Worm (Caenorhabditis elegans): ENCODE results near the gene fipr-12.

fipr-12 gene

DNA sequence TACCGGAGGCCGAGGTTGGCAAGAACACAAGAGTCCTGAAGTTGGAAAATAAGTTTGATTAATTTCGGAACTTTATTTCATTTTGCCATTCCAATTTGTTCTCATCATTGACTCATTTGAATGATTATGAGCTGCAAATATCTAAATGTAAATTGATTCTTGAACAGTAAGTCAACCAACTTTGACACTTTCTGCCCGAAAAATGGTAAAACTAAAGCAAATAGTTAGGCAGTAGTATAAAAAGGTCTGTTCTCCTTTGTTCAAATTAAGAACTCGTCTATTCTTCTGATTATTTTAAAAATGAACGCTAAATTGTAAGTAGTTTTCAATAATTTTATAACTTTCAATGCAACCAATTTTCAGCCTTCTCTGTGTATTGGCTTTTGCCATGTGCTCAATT, at the start of gene fipr-12:
Gene fipr-12, plus strand, starts transcription at position 301 of the 400 bp plus-strand sequence.
- TF ChIP-seq him-1 (tag; optimal IDR thresholded peaks at IDR 0.05) (no peak), dao-5 (tag; optimal IDR thresholded peaks at IDR 0.05) (no peak), W03F9.2 (tag; optimal IDR thresholded peaks at IDR 0.05) (no peak)

DNA sequence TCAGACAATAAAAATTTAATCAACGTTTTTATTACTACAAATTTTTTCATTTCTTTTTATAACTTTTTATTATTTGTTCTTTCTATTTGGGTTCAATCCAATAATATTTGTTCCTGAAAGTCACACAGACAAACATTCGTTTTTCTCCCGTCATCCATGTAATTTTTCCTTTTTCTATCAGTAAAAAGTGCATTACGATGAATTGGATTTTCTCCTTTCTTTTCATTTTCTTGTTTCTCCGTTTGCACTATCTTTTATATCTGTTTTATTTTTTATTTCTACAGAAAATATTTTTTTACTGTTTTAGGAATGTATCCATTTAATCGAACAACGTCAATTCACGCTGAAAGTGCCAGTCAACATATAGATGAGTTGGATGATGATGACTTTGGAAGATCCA, 43.9 kb upstream of the fipr-12 start, which contains the start of gene egl-47:
Gene egl-47, plus strand, starts transcription at position 301 of the 400 bp plus-strand sequence.
- TF ChIP-seq W03F9.2 (tag; optimal IDR thresholded peaks at IDR 0.05) = no peak

DNA sequence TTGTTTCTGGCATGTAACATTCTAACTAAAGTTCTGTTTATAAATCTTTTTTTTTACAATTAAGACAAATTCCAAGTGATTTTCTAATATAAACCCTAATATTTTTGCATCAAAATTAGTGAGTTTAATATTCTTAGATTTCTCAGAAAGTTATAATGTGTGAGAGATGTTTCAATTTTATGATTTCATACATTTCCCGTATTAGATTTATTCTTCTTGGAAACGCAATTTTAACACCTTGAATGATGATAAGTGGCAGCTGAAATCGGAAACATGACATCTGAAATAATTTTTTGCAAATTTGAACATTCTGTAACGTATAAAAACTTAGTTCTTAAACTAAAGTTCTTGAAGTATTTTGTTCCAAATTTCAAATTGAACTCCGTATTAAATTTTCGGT, 42.0 kb upstream of the fipr-12 start:
- TF ChIP-seq W03F9.2 (tag; optimal IDR thresholded peaks at IDR 0.05) (no peak), dao-5 (tag; optimal IDR thresholded peaks at IDR 0.05) (no peak), him-1 (tag; optimal IDR thresholded peaks at IDR 0.05) (no peak)

DNA sequence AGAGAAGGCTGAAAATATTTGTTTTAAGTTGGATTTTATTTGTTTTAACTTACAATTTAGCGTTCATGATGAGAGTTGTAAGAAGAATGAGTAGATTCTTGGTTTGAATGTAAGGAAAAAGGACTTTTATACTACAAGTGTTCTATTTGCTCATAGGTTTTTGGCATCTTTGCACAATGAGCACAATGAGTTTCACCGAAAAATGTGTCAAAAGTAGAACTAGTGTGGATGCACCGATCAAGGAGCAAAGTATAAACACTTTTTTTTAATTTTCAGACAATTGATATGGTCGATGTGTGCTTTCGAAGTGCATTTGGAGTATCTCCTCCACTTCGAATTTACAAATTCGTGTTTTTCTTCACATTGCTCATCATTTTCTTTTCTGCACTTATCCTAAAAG, 37.0 kb upstream of the fipr-12 start, which contains the start of gene fipr-11:
Gene fipr-11, minus strand, starts transcription at position 101 of the 400 bp plus-strand sequence.
- TF ChIP-seq him-1 (tag; optimal IDR thresholded peaks at IDR 0.05) (no peak), W03F9.2 (tag; optimal IDR thresholded peaks at IDR 0.05) (no peak), dao-5 (tag; optimal IDR thresholded peaks at IDR 0.05) (no peak)

DNA sequence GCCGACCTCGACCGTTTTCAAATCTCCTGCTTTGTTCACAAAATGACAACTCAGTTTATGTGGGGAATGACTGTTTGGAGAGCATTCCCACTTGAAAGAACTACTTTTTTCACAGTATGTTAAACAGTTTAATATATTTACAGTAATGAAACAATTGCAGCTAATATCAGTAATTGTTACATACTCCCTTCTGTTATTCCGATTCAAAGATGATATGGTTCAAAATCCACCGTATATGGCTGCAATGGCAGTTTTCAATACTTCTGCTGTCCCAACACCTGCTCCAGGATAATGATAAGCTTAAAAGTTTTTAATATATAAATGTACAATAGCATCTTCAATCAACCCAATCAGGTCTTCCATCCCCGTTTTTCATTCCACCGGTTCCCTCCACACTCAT, 35.9 kb upstream of the fipr-12 start:
- TF ChIP-seq W03F9.2 (tag; optimal IDR thresholded peaks at IDR 0.05) (no peak), him-1 (tag; optimal IDR thresholded peaks at IDR 0.05) (no peak), dao-5 (tag; optimal IDR thresholded peaks at IDR 0.05) (no peak)

DNA sequence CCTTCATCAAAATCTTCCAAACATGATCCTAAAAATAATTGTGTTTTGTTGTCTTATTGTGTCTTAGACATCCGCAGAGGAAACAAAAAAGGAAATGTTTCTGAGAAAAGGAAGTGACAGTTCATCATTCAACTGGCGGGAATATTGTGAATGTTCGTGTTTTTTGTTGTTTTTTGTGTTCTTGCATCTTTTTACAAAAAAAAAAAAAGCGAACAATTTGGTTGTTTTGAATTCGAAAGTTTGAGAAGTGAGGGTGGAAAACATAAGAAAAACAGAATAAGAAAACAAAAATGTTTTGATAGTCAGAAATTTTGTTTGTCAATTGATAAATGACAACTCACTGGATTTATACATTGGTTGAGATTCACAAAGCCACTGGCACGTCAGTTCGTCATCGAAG, 33.5 kb upstream of the fipr-12 start:
- TF ChIP-seq dao-5 (tag; optimal IDR thresholded peaks at IDR 0.05) = no peak
- no peak for TF ChIP-seq him-1 (tag; optimal IDR thresholded peaks at IDR 0.05)
- no peak for TF ChIP-seq W03F9.2 (tag; optimal IDR thresholded peaks at IDR 0.05)

DNA sequence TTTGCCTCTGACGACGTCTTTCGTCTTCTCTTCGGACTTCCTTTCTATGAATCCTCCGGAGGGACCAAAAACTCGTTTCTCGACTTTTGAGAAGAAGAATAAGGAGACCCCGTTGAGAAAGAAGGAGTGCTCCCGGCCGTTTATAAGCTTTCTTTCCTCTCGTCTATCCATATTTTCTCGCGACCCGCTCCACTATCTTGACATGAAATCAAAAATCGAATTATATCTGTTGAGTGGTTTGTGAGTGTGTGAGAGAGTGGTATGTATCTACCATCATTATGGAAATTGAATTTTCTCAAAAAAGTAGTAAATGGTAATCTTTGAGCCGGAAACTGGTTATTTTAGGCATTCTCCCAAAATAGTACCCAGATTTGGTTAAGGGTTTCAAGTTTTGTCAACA, 32.0 kb upstream of the fipr-12 start:
- no peak for TF ChIP-seq dao-5 (tag; optimal IDR thresholded peaks at IDR 0.05)
- TF ChIP-seq W03F9.2 (tag; optimal IDR thresholded peaks at IDR 0.05) = no peak
- TF ChIP-seq him-1 (tag; optimal IDR thresholded peaks at IDR 0.05) = no peak

DNA sequence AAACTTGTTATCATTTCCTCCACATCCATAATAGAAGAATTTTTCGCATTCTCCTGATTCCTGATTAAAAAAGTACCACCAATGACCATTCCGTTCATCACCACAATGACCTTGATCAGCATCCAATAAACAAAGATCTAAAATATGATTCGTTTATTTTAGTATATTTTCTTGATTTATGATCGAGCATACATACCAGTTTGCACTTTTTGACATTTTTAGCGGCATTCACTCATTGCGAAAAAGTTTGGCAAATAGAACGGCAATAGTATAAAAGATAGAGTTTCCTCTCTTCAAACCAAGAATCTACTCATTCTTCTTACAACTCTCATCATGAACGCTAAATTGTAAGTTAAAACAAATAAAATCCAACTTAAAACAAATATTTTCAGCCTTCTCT, 29.3 kb upstream of the fipr-12 start, which contains the start of gene fipr-10:
Gene fipr-10, plus strand, starts transcription at position 301 of the 400 bp plus-strand sequence.
- TF ChIP-seq W03F9.2 (tag; optimal IDR thresholded peaks at IDR 0.05) (no peak), him-1 (tag; optimal IDR thresholded peaks at IDR 0.05) (no peak), dao-5 (tag; optimal IDR thresholded peaks at IDR 0.05) (no peak)

DNA sequence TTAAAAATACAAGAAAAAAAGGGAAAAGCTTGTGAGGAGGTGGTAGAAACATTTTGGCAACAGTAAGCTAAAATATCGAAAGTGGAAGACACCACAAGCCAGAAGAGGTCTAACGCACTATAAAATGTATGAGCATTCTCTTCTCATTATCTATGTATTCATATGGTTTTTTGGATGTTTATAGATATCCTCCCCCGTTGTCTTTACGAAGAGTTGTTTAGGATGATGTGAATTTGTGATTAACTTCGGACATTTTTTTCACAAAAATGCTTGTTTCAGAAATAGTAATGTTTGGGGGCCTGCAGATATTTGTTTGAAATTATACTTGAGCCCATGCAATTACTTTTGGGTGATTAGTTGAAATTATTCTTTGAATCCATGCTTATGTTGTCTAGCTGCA, 28.1 kb upstream of the fipr-12 start, which contains the start of gene mec-9:
Gene mec-9, minus strand, starts transcription at position 101 of the 400 bp plus-strand sequence.
- no peak for TF ChIP-seq W03F9.2 (tag; optimal IDR thresholded peaks at IDR 0.05)
- no peak for TF ChIP-seq dao-5 (tag; optimal IDR thresholded peaks at IDR 0.05)
- TF ChIP-seq him-1 (tag; optimal IDR thresholded peaks at IDR 0.05) = no peak

DNA sequence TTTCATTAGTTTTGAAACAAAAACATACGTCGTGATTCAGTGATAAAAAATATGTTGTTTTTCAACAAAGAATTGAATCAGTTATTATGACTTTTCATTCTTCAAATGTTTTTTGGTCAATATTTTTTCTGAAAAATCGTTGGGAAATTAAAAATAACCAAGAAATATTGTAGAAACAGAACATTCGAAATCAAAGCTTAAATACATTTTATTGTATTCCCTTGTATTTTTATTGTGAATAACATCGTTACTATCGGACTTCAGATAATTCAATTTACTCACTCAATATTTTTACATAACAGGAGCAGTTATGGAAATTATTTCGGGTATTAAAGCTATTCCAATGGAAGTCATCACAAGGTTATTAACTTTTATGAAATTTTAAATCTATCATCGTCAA, 26.5 kb upstream of the fipr-12 start, which contains the start of gene C50H2.4:
Gene C50H2.4, plus strand, starts transcription at position 301 of the 400 bp plus-strand sequence.
- no peak for TF ChIP-seq dao-5 (tag; optimal IDR thresholded peaks at IDR 0.05)

DNA sequence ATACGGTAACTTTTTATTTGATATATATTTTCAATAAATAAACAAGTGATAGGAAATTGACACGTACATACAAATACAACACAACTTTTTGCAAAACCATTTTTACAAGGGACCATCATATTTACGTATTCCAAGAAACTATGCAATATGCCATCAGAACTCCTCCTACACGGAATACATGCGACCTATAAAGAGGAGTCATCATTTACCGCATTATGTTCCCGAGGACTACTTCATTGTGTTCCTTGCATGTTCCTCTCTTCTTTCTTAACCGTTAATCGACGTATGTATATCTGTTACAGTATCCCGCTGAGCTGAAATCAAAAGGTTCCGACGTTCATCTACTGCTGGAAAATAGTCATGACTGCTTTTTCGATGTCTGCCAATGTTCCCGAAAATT, 24.7 kb upstream of the fipr-12 start, which contains the start of gene C50H2.5:
Gene C50H2.5, plus strand, starts transcription at position 301 of the 400 bp plus-strand sequence.
- TF ChIP-seq W03F9.2 (tag; optimal IDR thresholded peaks at IDR 0.05) = no peak
- TF ChIP-seq dao-5 (tag; optimal IDR thresholded peaks at IDR 0.05) = no peak
- TF ChIP-seq him-1 (tag; optimal IDR thresholded peaks at IDR 0.05) = no peak

DNA sequence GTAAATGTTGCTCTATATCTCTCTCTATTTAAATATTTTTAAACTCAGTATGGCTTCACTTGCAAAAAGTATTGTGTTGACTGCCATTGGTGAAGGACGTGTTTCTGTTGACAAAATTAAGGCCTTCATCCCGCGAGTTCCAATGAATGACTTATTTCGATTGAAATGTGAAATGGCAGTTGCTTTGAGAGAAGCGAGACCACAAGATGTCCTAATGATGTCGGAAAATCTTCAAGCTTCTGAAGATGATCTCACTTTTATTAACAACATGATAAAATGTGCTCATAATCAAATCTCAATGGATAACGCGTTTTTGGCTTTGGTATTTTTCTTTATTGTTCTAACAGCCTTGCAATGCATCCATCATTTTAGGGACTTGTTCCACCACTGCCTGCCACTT, 21.9 kb upstream of the fipr-12 start, which contains the start of gene ceh-75:
Gene ceh-75, plus strand, starts transcription at position 50 of the 400 bp plus-strand sequence.
- TF ChIP-seq him-1 (tag; optimal IDR thresholded peaks at IDR 0.05) (no peak), W03F9.2 (tag; optimal IDR thresholded peaks at IDR 0.05) (no peak), dao-5 (tag; optimal IDR thresholded peaks at IDR 0.05) (no peak)

DNA sequence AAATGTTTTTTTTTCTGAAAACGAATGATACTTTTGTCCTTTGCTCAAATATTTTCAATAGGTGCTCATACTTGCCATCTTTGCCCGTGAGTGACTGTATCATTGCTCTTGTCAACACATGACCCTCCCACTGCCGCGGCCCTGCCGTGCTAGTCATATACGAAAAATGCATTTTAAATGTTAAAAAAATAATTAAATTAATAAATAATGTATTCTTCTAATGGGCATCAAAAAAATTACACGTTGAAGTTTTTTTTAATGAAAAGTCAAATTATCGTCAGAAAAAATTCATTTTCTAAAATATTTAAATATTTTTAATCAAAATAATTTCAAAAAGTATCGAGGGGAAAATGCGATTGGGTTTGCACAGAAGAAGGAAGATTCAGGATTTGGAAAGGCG, 20.7 kb upstream of the fipr-12 start, which contains the start of gene C50H2.7:
Gene C50H2.7, plus strand, starts transcription at position 301 of the 400 bp plus-strand sequence.
- TF ChIP-seq dao-5 (tag; optimal IDR thresholded peaks at IDR 0.05) = no peak
- TF ChIP-seq him-1 (tag; optimal IDR thresholded peaks at IDR 0.05) = no peak
- no peak for TF ChIP-seq W03F9.2 (tag; optimal IDR thresholded peaks at IDR 0.05)

DNA sequence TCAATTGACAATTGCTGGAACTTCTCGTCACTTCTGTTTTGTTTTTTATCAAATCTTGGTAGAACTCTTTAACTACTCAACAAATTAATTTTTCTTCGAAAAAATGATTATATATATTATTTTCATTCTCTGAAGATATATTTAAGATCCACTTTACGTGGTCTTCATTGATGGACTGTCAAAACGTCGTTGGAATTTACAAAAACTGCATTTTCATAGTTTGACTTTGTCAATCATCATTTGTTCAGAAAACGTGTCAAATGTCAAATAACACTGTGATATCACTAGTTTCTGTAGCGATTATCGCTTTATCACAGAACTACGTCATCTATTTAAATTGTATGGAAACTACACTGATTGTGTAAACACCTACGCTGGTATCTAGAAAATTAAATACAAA, 18.8 kb upstream of the fipr-12 start:
- TF ChIP-seq him-1 (tag; optimal IDR thresholded peaks at IDR 0.05) = no peak
- TF ChIP-seq W03F9.2 (tag; optimal IDR thresholded peaks at IDR 0.05) = no peak
- no peak for TF ChIP-seq dao-5 (tag; optimal IDR thresholded peaks at IDR 0.05)

DNA sequence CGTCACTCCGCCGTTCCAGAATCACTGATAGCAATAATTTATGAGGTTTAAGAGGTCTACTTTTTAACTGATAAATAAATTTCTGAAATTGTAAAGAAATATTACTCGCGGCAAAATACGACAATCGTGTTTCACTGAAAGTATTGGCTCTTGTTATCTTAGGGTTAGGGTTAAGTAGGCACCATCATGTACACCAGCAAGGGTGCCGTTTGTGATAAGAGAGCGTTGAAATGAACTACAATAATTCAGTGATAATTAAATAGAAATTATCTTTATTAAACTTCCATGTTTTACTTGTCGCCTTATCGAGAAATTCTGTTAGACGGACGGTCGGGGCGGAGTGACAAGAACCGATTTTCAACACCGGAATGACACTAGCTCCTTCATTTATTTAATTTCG, 17.5 kb upstream of the fipr-12 start:
- TF ChIP-seq him-1 (tag; optimal IDR thresholded peaks at IDR 0.05) (no peak), W03F9.2 (tag; optimal IDR thresholded peaks at IDR 0.05) (no peak), dao-5 (tag; optimal IDR thresholded peaks at IDR 0.05) (no peak)

Data from whole organism, L4/young adult.